Worm (Caenorhabditis elegans) whole organism, L1 larva: Measurements from ENCODE around the gene nspe-8.
A peak's percentile ranks its signal among the peaks of the same experiment; 100 is the strongest.

ENCODE experiments used
- C04F5.9 ChIP-seq: sonication (generic microtip); optimal IDR thresholded peaks from 2 replicates; lab custom pipeline; 2016; ENCODE audit warnings: missing genetic modification characterization, missing compliant biosample characterization
- C16A3.4 ChIP-seq: fragments of 150-350 bp; optimal IDR thresholded peaks from 2 replicates; lab custom pipeline; 2014; ENCODE audit warnings: missing biosample characterization, missing genetic modification characterization
- Y116A8C.19 ChIP-seq: sonication (generic microtip); optimal IDR thresholded peaks from 2 replicates; lab custom pipeline; 2016; ENCODE audit warnings: missing compliant biosample characterization, missing genetic modification characterization, borderline replicate concordance
- aha-1 ChIP-seq: fragments of 150-350 bp; optimal IDR thresholded peaks from 2 replicates; lab custom pipeline; 2014; ENCODE audit warnings: missing biosample characterization, missing genetic modification characterization
- ama-1 ChIP-seq: fragments of 150-350 bp; optimal IDR thresholded peaks from 2 replicates; lab custom pipeline; 2014
- blmp-1 ChIP-seq: fragments of 150-350 bp; optimal IDR thresholded peaks from 2 replicates; lab custom pipeline; 2014; ENCODE audit warnings: missing biosample characterization, missing genetic modification characterization
- ceh-8 ChIP-seq: fragments of 200-800 bp; sonication (Bioruptor generic); optimal IDR thresholded peaks from 2 replicates; lab custom pipeline; 2018; ENCODE audit warnings: mild to moderate bottlenecking, missing genetic modification characterization, moderate library complexity, missing compliant biosample characterization
- ceh-82 ChIP-seq, 3 experiments: fragments of 150-350 bp in 1 of 3; sonication (generic microtip) in 2 of 3; optimal IDR thresholded peaks; 2 replicates each; lab custom pipeline; 2014 to 2017; ENCODE audit warnings: missing biosample characterization in 3 of 3, missing genetic modification characterization in 3 of 3
- ceh-88 ChIP-seq: fragments of 200-800 bp; sonication (Bioruptor generic); IDR thresholded peaks from 2 replicates; pipeline ENCODE4 v1.3.6; 2022; ENCODE audit warnings: missing genetic modification characterization, missing compliant biosample characterization
- ceh-90 ChIP-seq: sonication (generic microtip); optimal IDR thresholded peaks from 2 replicates; lab custom pipeline; 2016; ENCODE audit warnings: missing genetic modification characterization, missing compliant biosample characterization
- dsc-1 ChIP-seq: sonication (generic microtip); optimal IDR thresholded peaks from 2 replicates; lab custom pipeline; 2016; ENCODE audit warnings: mild to moderate bottlenecking, missing genetic modification characterization, missing compliant biosample characterization
- efl-1 ChIP-seq, 4 experiments: fragments of 150-350 bp; optimal IDR thresholded peaks in 3 of 4; peaks in 1 of 4; 1 replicate in 1 of 4; 2 replicates in 3 of 4; lab custom pipeline; 2014; ENCODE audit warnings: missing biosample characterization in 2 of 4, missing genetic modification characterization in 2 of 4, missing genetic modification reagents in 2 of 4
- egl-13 ChIP-seq: sonication (generic microtip); optimal IDR thresholded peaks from 2 replicates; lab custom pipeline; 2016; ENCODE audit warnings: missing genotype, missing genetic modification reagents, missing genetic modification characterization, missing compliant biosample characterization
- egl-27 ChIP-seq, 2 experiments: fragments of 150-350 bp in 1 of 2; sonication (generic microtip); optimal IDR thresholded peaks; 3 replicates each; lab custom pipeline; 2017 to 2018; ENCODE audit warnings: missing biosample characterization in 2 of 2, missing genetic modification characterization in 2 of 2, missing genetic modification reagents in 2 of 2
- elt-3 ChIP-seq, 6 experiments: fragments of 150-350 bp in 1 of 6; sonication (generic microtip); optimal IDR thresholded peaks; 2 replicates each; lab custom pipeline; 2017 to 2018; ENCODE audit warnings: missing biosample characterization in 6 of 6, missing genetic modification characterization in 6 of 6, inconsistent platforms in 1 of 6
- fkh-10 ChIP-seq: sonication (generic microtip); optimal IDR thresholded peaks from 2 replicates; lab custom pipeline; 2017; ENCODE audit warnings: missing biosample characterization, missing genetic modification reagents, missing genetic modification characterization
- fkh-4 ChIP-seq: sonication (generic microtip); optimal IDR thresholded peaks from 2 replicates; lab custom pipeline; 2016; ENCODE audit warnings: missing compliant biosample characterization, missing genetic modification characterization, borderline replicate concordance
- hlh-17 ChIP-seq: fragments of 200-800 bp; sonication (Bioruptor generic); optimal IDR thresholded peaks from 2 replicates; lab custom pipeline; 2018; ENCODE audit warnings: missing genetic modification characterization, mild to moderate bottlenecking, missing compliant biosample characterization, moderate library complexity, borderline replicate concordance
- hpl-2 ChIP-seq: fragments of 150-350 bp; optimal IDR thresholded peaks from 2 replicates; lab custom pipeline; 2014; ENCODE audit warnings: missing biosample characterization, missing genetic modification reagents, missing genetic modification characterization
- irx-1 ChIP-seq: sonication (generic microtip); optimal IDR thresholded peaks from 2 replicates; lab custom pipeline; 2016; ENCODE audit warnings: missing genetic modification characterization, missing compliant biosample characterization
- lin-14 ChIP-seq: fragments of 200-800 bp; sonication (Bioruptor generic); optimal IDR thresholded peaks from 2 replicates; lab custom pipeline; 2018; ENCODE audit warnings: mild to moderate bottlenecking, missing genetic modification characterization, moderate library complexity, missing compliant biosample characterization
- lin-15B ChIP-seq: fragments of 150-350 bp; sonication (generic microtip); optimal IDR thresholded peaks from 3 replicates; lab custom pipeline; 2014; ENCODE audit warnings: missing biosample characterization, missing genetic modification characterization
- lin-35 ChIP-seq, 2 experiments: fragments of 150-350 bp; optimal IDR thresholded peaks; 2 replicates each; lab custom pipeline; 2014; ENCODE audit warnings: missing biosample characterization in 2 of 2, missing genetic modification characterization in 2 of 2, missing genetic modification reagents in 2 of 2
- lin-39 ChIP-seq: fragments of 150-350 bp; optimal IDR thresholded peaks from 2 replicates; lab custom pipeline; 2014; ENCODE audit warnings: missing biosample characterization, missing genetic modification reagents, missing genetic modification characterization
- lsy-2 ChIP-seq, 2 experiments: fragments of 150-350 bp; optimal IDR thresholded peaks; 2 replicates each; lab custom pipeline; 2014; ENCODE audit warnings: missing biosample characterization in 2 of 2, missing genetic modification characterization in 2 of 2
- mef-2 ChIP-seq: fragments of 150-350 bp; optimal IDR thresholded peaks from 2 replicates; lab custom pipeline; 2014; ENCODE audit warnings: missing biosample characterization, missing genetic modification characterization
- mep-1 ChIP-seq: fragments of 150-350 bp; optimal IDR thresholded peaks from 2 replicates; lab custom pipeline; 2014; ENCODE audit warnings: missing biosample characterization, missing genetic modification characterization
- nhr-11 ChIP-seq: fragments of 150-350 bp; optimal IDR thresholded peaks from 2 replicates; lab custom pipeline; 2014; ENCODE audit warnings: missing biosample characterization, missing genetic modification characterization
- nhr-20 ChIP-seq: sonication (generic microtip); optimal IDR thresholded peaks from 2 replicates; lab custom pipeline; 2016; ENCODE audit warnings: mild to moderate bottlenecking, missing genetic modification characterization, missing compliant biosample characterization
- nhr-237 ChIP-seq: fragments of 150-350 bp; optimal IDR thresholded peaks from 2 replicates; lab custom pipeline; 2014; ENCODE audit warnings: missing biosample characterization, missing genetic modification characterization
- nhr-47 ChIP-seq: sonication (generic microtip); optimal IDR thresholded peaks from 2 replicates; lab custom pipeline; 2016; ENCODE audit warnings: mild to moderate bottlenecking, missing genetic modification characterization, moderate library complexity, missing compliant biosample characterization
- nhr-71 ChIP-seq: sonication (generic microtip); optimal IDR thresholded peaks from 2 replicates; lab custom pipeline; 2016; ENCODE audit warnings: mild to moderate bottlenecking, missing genetic modification characterization, moderate library complexity, missing compliant biosample characterization
- nhr-76 ChIP-seq: sonication (generic microtip); optimal IDR thresholded peaks from 2 replicates; lab custom pipeline; 2017; ENCODE audit warnings: missing biosample characterization, missing genetic modification characterization
- nhr-84 ChIP-seq: sonication (generic microtip); optimal IDR thresholded peaks from 2 replicates; lab custom pipeline; 2017; ENCODE audit warnings: missing biosample characterization, missing genetic modification characterization
- nhr-85 ChIP-seq: sonication (generic microtip); peaks from one replicate; lab custom pipeline; 2016; ENCODE audit warnings: missing genetic modification characterization, inconsistent platforms, missing compliant biosample characterization
- nhr-90 ChIP-seq: sonication (generic microtip); optimal IDR thresholded peaks from 2 replicates; lab custom pipeline; 2016; ENCODE audit warnings: mild to moderate bottlenecking, missing genetic modification characterization, missing compliant biosample characterization; ENCODE audit not compliant: poor library complexity
- pag-3 ChIP-seq: sonication (generic microtip); optimal IDR thresholded peaks from 2 replicates; lab custom pipeline; 2017; ENCODE audit warnings: missing genetic modification characterization, mild to moderate bottlenecking, missing compliant biosample characterization, antibody characterized with exemption, borderline replicate concordance; ENCODE audit not compliant: insufficient read depth
- pax-3 ChIP-seq: fragments of 200-800 bp; sonication (Bioruptor generic); optimal IDR thresholded peaks from 2 replicates; lab custom pipeline; 2018; ENCODE audit warnings: mild to moderate bottlenecking, missing genetic modification characterization, moderate library complexity, missing compliant biosample characterization
- pqm-1 ChIP-seq: sonication (generic microtip); optimal IDR thresholded peaks from 3 replicates; lab custom pipeline; 2017; ENCODE audit warnings: missing biosample characterization, missing genetic modification characterization
- snpc-4 ChIP-seq: fragments of 150-350 bp; optimal IDR thresholded peaks from 2 replicates; lab custom pipeline; 2014; ENCODE audit warnings: missing biosample characterization, missing genetic modification characterization
- snu-23 ChIP-seq: sonication (generic microtip); optimal IDR thresholded peaks from 2 replicates; lab custom pipeline; 2016; ENCODE audit warnings: missing genetic modification characterization, missing compliant biosample characterization
- tbx-2 ChIP-seq: sonication (generic microtip); optimal IDR thresholded peaks from 2 replicates; lab custom pipeline; 2016; ENCODE audit warnings: missing genetic modification characterization, missing compliant biosample characterization
- unc-130 ChIP-seq: fragments of 150-350 bp; optimal IDR thresholded peaks from 2 replicates; lab custom pipeline; 2017; ENCODE audit warnings: missing biosample characterization, missing genetic modification characterization, inconsistent platforms
- unc-86 ChIP-seq: sonication (generic microtip); optimal IDR thresholded peaks from 2 replicates; lab custom pipeline; 2016; ENCODE audit warnings: missing genetic modification characterization, missing compliant biosample characterization
- vab-15 ChIP-seq: sonication (generic microtip); optimal IDR thresholded peaks from 2 replicates; lab custom pipeline; 2017; ENCODE audit warnings: missing genotype, mild to moderate bottlenecking, missing genetic modification characterization, missing compliant biosample characterization

Gene nspe-8

ce11 chrII:12606900-12607299 is 14.9 kb downstream of the nspe-8 start, which contains the start of gene Y38E10A.8:
Y38E10A.8 (plus strand) TSS chrII:12607200.
- TF ChIP-seq dsc-1 (tag; lab: Kevin White, UChicago) (peak; percentile 19), egl-27 (tag; optimal IDR thresholded peaks at IDR 0.05; lab: Kevin White, UChicago) (no peak)

- TF ChIP-seq unc-86 (tag; lab: Kevin White, UChicago), result no peak
- no peak for TF ChIP-seq irx-1
- no peak for TF ChIP-seq tbx-2 (tag; lab: Kevin White, UChicago)
- no peak for TF ChIP-seq nhr-85 (tag; lab: Kevin White, UChicago)
- TF ChIP-seq vab-15, result no peak
- TF ChIP-seq efl-1 (optimal IDR thresholded peaks at IDR 0.05; lab: Kevin White, UChicago), result no peak
- no peak for TF ChIP-seq efl-1 (GFP tag; optimal IDR thresholded peaks at IDR 0.05 in 1 of 2; lab: Kevin White, UChicago)
- no peak for TF ChIP-seq ceh-90 (tag; lab: Kevin White, UChicago)
- no peak for TF ChIP-seq pax-3 (tag; lab: Kevin White, UChicago)
- TF ChIP-seq nhr-47 (tag; lab: Kevin White, UChicago), result no peak
- TF ChIP-seq snpc-4, result no peak
Observed at ce11 chrII:12606108-12606507, 15.7 kb downstream of the nspe-8 start.

DNA sequence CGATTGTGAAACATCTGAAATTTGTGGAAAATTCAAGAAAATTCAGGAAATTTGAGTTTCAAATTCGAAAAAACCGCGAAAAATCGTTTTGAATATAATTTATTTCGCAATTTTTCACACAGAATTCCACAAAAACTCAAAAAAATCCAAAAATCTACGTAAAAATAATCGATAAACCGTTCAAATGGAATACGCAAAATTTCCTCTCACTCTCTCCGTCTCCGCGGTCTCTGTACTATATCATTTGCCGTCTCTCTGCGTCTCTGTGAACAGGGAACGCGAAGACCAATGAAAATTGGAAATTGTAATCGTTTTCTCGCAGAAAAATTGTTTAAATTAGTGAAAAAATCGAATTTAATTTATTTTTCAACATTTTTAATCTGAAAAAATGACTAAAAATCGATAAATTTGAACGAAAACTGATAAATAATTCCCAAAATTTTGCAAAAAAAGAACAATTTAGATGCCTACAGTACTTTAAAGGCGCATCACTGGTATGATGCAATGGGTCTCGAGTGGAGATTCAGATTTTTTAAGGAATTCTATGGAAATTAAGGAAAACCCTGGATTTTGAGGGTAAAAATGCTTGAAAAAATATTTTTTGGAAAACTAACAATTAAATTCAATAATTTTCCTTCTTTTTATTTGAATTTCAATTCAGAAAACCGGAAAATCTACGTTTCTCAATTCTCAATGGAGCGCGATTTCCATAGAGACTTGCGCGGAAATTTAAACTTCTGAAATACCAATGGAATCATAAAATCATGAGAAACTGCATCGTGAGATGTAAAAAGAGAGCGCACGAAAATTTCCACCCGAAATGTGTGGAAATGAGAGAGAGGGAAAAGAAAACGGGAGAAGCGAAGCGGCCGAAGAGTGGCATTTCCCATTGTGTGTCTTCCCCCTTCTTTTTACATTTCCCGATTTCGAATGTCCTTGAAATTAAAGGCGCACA is 17.8 kb downstream of the nspe-8 start, which contains the start of the genes ceh-100 and lips-15:
ceh-100 (minus strand) TSS at position 14 of the 955 bp plus-strand sequence.
lips-15 (plus strand) TSS at position 720 of the 955 bp plus-strand sequence.
- no peak for TF ChIP-seq C04F5.9
- no peak for TF ChIP-seq Y116A8C.19
- TF ChIP-seq mef-2 (tag; lab: Kevin White, UChicago), result no peak
- no peak for TF ChIP-seq nhr-47 (tag; lab: Kevin White, UChicago)
- peak; percentile 46 for TF ChIP-seq lin-14
- TF ChIP-seq nhr-237, result no peak
- TF ChIP-seq lin-35 (GFP tag; optimal IDR thresholded peaks at IDR 0.05; lab: Kevin White, UChicago), result peak; percentile 8 to 65
- TF ChIP-seq snpc-4, result peak; percentile 16
- no peak for TF ChIP-seq pqm-1
- no peak for TF ChIP-seq fkh-4 (tag; lab: Kevin White, UChicago)
- no peak for TF ChIP-seq unc-86 (tag; lab: Kevin White, UChicago)
- no peak for TF ChIP-seq blmp-1 (tag; lab: Kevin White, UChicago)
- TF ChIP-seq nhr-20 (tag; lab: Kevin White, UChicago), result no peak
- no peak for TF ChIP-seq hlh-17
- TF ChIP-seq elt-3 (tag; optimal IDR thresholded peaks at IDR 0.05; lab: Kevin White, UChicago), result peak in 1 of 6 experiments; percentile 16
- no peak for TF ChIP-seq ama-1
- peak; percentile 22 to 23 for TF ChIP-seq lsy-2 (tag; optimal IDR thresholded peaks at IDR 0.05; lab: Kevin White, UChicago)
- no peak for TF ChIP-seq nhr-11 (tag; lab: Kevin White, UChicago)
- TF ChIP-seq ceh-88 (GFP tag; lab: Robert Waterston, UW), result no peak
- TF ChIP-seq vab-15, result no peak
- no peak for TF ChIP-seq ceh-8 (GFP tag; lab: Kevin White, UChicago)
- TF ChIP-seq C16A3.4 (tag; lab: Kevin White, UChicago), result peak; percentile 8
- TF ChIP-seq aha-1, result no peak
- TF ChIP-seq fkh-10 (GFP tag; lab: Kevin White, UChicago), result no peak
- TF ChIP-seq unc-130, result no peak
- no peak for TF ChIP-seq nhr-90 (tag; lab: Kevin White, UChicago)
- TF ChIP-seq nhr-76 (tag; lab: Kevin White, UChicago), result no peak
- no peak for TF ChIP-seq ceh-90 (tag; lab: Kevin White, UChicago)
- TF ChIP-seq pag-3 (tag; lab: Kevin White, UChicago), result no peak
- no peak for TF ChIP-seq egl-13
- TF ChIP-seq lin-15B (tag; lab: Kevin White, UChicago), result peak; percentile 76
- TF ChIP-seq lin-39, result no peak
- peak; percentile 42 for TF ChIP-seq snu-23 (GFP tag; lab: Kevin White, UChicago)
- TF ChIP-seq mep-1 (tag; lab: Kevin White, UChicago), result peak; percentile 33
- TF ChIP-seq nhr-84 (tag; lab: Kevin White, UChicago), result no peak
- TF ChIP-seq efl-1 (optimal IDR thresholded peaks at IDR 0.05; lab: Kevin White, UChicago), result peak; percentile 64 to 71
- peak; percentile 74 to 94 for TF ChIP-seq efl-1 (GFP tag; optimal IDR thresholded peaks at IDR 0.05 in 1 of 2; lab: Kevin White, UChicago)
- no peak for TF ChIP-seq nhr-71
- TF ChIP-seq ceh-82 (tag; optimal IDR thresholded peaks at IDR 0.05; lab: Kevin White, UChicago), result peak in 1 of 3 experiments; percentile 10
- no peak for TF ChIP-seq hpl-2 (GFP tag; lab: Kevin White, UChicago)
